Worm (Caenorhabditis elegans): Measurements from ENCODE around the gene ZK1290.5.

- no peak for TF ChIP-seq dpl-1 (GFP tag; optimal IDR thresholded peaks at IDR 0.05)
- TF ChIP-seq sox-4 (tag; optimal IDR thresholded peaks at IDR 0.05): no peak
- TF ChIP-seq ztf-11 (tag; optimal IDR thresholded peaks at IDR 0.05): no peak
Measured at ce11 chrII:7549035-7549434, 19.6 kb downstream of the ZK1290.5 start, which contains the start of gene tph-1.

Measured in whole organism, L1 larva.